Worm (Caenorhabditis elegans) whole organism, midembryonic: ENCODE measurements around the gene srh-109.

Source experiments
- cog-1 ChIP-seq: sonication (generic microtip); optimal IDR thresholded peaks from 2 replicates; lab custom pipeline; 2016; ENCODE audit warnings: missing genetic modification characterization, missing compliant biosample characterization
- flt-1 ChIP-seq: fragments of 200-800 bp; sonication (Bioruptor generic); IDR thresholded peaks from 2 replicates; pipeline ENCODE4 v1.3.6; 2022; ENCODE audit warnings: missing genetic modification characterization, missing compliant biosample characterization
- tab-1 ChIP-seq: fragments of 200-800 bp; sonication (Bioruptor generic); IDR thresholded peaks from 2 replicates; pipeline ENCODE4 v1.3.6; 2022; ENCODE audit warnings: missing genetic modification characterization, missing compliant biosample characterization
- ztf-23 ChIP-seq: fragments of 200-800 bp; sonication (Bioruptor generic); IDR thresholded peaks from 2 replicates; pipeline ENCODE4 v1.3.6; 2022; ENCODE audit warnings: missing genetic modification reagents, missing genetic modification characterization, missing compliant biosample characterization
- ztf-29 ChIP-seq: fragments of 200-800 bp; sonication (Bioruptor generic); IDR thresholded peaks from 2 replicates; pipeline ENCODE4 v1.3.6; 2022; ENCODE audit warnings: missing genetic modification reagents, missing genetic modification characterization, missing compliant biosample characterization

- TF ChIP-seq flt-1 (GFP tag; lab: Robert Waterston, UW) = no peak
- TF ChIP-seq cog-1 (tag; lab: Kevin White, UChicago) = no peak
- TF ChIP-seq ztf-29 (GFP tag; lab: Robert Waterston, UW) = no peak
- no peak for TF ChIP-seq tab-1 (GFP tag; lab: Robert Waterston, UW)
- TF ChIP-seq ztf-23 (GFP tag; lab: Robert Waterston, UW) = no peak
Measured at ce11 chrV:17258868-17259267, 38.6 kb upstream of the srh-109 start, which contains the start of gene fbxa-85.
